Worm (Caenorhabditis elegans): ENCODE data around the gene acn-1.
A peak's percentile ranks its signal among the peaks of the same experiment; 100 is the strongest.

acn-1 gene

DNA sequence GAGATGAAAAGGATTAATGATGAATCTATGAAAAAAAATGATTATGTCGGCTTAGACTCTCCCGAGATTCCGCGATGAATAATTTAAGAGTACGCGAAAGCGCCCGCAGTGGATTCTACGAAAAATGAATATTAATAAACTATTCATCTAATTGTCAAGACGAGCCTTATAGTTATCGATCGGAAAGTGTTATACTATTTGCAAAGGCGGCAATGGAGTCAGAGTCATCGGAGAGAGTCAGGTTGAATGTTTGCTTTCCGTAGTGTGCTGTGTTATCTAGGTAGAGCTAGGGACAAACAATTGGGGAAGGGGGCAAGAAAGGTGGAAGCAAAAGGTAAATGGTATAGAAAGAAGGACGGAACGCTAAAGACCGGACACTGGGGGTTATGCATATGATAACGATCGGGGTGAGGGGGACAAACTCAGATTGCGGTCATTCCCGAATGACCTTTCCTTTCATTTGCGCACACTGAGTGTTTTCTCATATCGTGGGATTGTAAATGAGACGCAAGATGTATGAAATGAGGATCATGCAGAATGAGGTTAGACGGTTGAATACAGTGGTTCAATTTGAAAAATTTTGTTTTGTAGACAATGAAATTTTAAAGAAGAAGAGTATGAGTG is 26.0 kb upstream of the acn-1 start:
- TF ChIP-seq fos-1 (tag; optimal IDR thresholded peaks at IDR 0.05) (peak; percentile 48), ceh-16 (tag; optimal IDR thresholded peaks at IDR 0.05) (peak; percentile 77), aly-2 (tag; optimal IDR thresholded peaks at IDR 0.05) (no peak), lin-39 (tag; optimal IDR thresholded peaks at IDR 0.05) (no peak), sma-3 (GFP tag; optimal IDR thresholded peaks at IDR 0.05) (no peak), nhr-129 (tag; optimal IDR thresholded peaks at IDR 0.05) (peak; percentile 51), F13H6.1 (tag; optimal IDR thresholded peaks at IDR 0.05) (peak; percentile 35)

DNA sequence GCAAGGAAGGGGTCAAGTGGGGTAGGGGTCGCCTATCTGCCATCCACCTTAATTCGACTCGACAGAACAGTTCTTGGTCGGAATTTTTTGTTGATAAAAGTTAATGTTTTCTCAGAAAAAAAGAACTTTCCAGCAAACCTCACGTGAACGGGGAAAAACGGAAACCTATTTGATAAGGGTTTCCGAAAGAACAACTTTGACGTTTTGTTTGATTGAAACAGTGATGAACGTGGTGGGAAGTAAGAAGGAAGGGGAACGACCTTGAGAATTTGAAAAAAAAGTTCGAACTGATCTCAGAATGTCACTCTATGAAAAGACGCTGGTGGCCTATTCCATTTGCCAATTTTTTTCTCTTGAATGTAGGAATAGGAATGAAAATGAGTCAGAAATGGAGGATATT is 25.5 kb upstream of the acn-1 start:
- TF ChIP-seq sem-4 (tag; optimal IDR thresholded peaks at IDR 0.05): no peak
- no peak for TF ChIP-seq unc-39 (tag; optimal IDR thresholded peaks at IDR 0.05)
- no peak for TF ChIP-seq gmeb-1 (tag; optimal IDR thresholded peaks at IDR 0.05)
- TF ChIP-seq blmp-1 (tag; optimal IDR thresholded peaks at IDR 0.05; ENCODE audit: insufficient read depth): no peak
- no peak for TF ChIP-seq zag-1 (tag; optimal IDR thresholded peaks at IDR 0.05)
- no peak for TF ChIP-seq mbf-1 (tag; optimal IDR thresholded peaks at IDR 0.05)
- TF ChIP-seq skn-1 (tag; optimal IDR thresholded peaks at IDR 0.05): no peak
- no peak for TF ChIP-seq F13H6.1 (tag; optimal IDR thresholded peaks at IDR 0.05)
- no peak for TF ChIP-seq egl-27 (tag; optimal IDR thresholded peaks at IDR 0.05)
- no peak for TF ChIP-seq snpc-4 (tag; optimal IDR thresholded peaks at IDR 0.05)
- no peak for TF ChIP-seq nhr-21 (tag; optimal IDR thresholded peaks at IDR 0.05)
- peak; percentile 32 for TF ChIP-seq sma-3 (GFP tag; optimal IDR thresholded peaks at IDR 0.05)
- TF ChIP-seq ztf-4 (tag; optimal IDR thresholded peaks at IDR 0.05): no peak
- no peak for TF ChIP-seq ztf-1 (GFP tag; conservative IDR thresholded peaks at IDR 0.05)
- TF ChIP-seq sma-9 (GFP tag; optimal IDR thresholded peaks at IDR 0.05): peak; percentile 34
- TF ChIP-seq sma-9 (tag; optimal IDR thresholded peaks at IDR 0.05): no peak
- TF ChIP-seq lsy-2 (tag; optimal IDR thresholded peaks at IDR 0.05): no peak

DNA sequence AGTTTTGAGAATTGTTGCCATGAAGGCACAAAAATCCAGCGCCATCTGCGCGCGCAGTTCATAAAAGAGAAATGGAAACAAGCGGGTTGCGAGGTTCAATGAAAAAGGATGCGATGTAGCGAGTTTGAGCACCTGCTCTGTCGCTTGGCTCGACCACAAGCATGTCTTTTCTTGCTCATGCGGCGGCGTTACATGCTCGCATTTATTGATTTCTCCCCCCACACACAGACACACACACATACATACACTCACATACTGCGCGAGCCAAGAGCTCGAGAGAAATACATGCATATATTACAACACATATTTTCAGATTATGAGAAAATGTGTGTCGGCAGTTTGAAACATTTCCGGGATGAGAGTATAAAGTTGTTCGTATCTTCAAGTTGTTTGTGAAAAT is 24.9 kb upstream of the acn-1 start:
- no peak for TF ChIP-seq lin-39 (tag; optimal IDR thresholded peaks at IDR 0.05)
- TF ChIP-seq alr-1 (tag; optimal IDR thresholded peaks at IDR 0.05): peak; percentile 26
- TF ChIP-seq ztf-1 (GFP tag; conservative IDR thresholded peaks at IDR 0.05): no peak
- TF ChIP-seq lin-11 (tag; optimal IDR thresholded peaks at IDR 0.05): peak; percentile 32
- TF ChIP-seq gmeb-1 (tag; optimal IDR thresholded peaks at IDR 0.05): no peak
- peak; percentile 41 for TF ChIP-seq nhr-129 (tag; optimal IDR thresholded peaks at IDR 0.05)
- TF ChIP-seq Y55F3AM.14 (GFP tag; optimal IDR thresholded peaks at IDR 0.05): no peak
- TF ChIP-seq fos-1 (tag; optimal IDR thresholded peaks at IDR 0.05): peak; percentile 21
- peak; percentile 4 for TF ChIP-seq sma-9 (GFP tag; optimal IDR thresholded peaks at IDR 0.05)
- TF ChIP-seq sma-9 (tag; optimal IDR thresholded peaks at IDR 0.05): no peak
- TF ChIP-seq R02D3.7 (tag; optimal IDR thresholded peaks at IDR 0.05): no peak
- TF ChIP-seq snpc-4 (tag; optimal IDR thresholded peaks at IDR 0.05): no peak
- TF ChIP-seq unc-55 (GFP tag; optimal IDR thresholded peaks at IDR 0.05): peak; percentile 66
- TF ChIP-seq lsy-2 (tag; optimal IDR thresholded peaks at IDR 0.05): peak in 1 of 2 experiments; percentile 17
- TF ChIP-seq F13H6.1 (tag; optimal IDR thresholded peaks at IDR 0.05): no peak
- peak; percentile 29 for TF ChIP-seq C34F6.9 (tag; optimal IDR thresholded peaks at IDR 0.05)

DNA sequence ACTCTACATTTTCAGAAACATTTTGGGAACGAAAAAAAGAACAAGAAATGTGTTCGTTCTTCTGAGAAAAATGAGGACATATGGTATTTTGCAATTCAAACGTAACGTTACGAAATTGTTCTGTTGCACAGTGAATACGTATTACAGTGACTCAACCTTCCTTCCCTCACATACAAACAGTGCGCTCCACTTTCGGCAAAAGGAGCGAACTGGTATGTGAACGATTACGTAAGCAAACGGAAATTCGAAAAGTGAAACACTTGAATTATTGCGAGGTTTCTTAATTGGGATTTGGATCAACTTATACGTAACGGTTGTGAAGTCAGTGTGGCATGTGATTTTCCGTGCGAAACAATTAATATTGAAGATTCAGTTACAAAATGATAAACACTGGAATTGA is 23.9 kb upstream of the acn-1 start:
- TF ChIP-seq snpc-4 (tag; optimal IDR thresholded peaks at IDR 0.05): no peak
- TF ChIP-seq nhr-129 (tag; optimal IDR thresholded peaks at IDR 0.05): peak; percentile 29

DNA sequence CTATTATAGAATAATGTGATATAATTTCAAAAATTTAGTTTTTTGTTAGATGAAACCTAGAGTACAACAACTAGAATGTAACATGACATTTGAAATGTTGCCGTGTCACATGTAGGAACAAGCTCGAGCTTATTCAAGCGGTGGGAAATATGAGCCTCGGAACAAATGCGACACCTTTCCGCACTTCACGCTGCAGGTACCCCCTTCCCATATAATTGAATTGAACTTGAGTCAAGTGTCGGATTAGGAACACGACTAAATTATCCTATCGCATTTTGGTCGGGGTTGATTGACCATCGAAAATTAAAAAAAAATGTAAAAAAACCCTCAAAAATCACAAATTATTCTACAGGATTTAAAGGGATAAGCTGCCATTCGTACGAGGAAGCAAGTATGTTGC is 23.3 kb upstream of the acn-1 start:
- TF ChIP-seq crh-2 (tag; optimal IDR thresholded peaks at IDR 0.05) (no peak), nhr-129 (tag; optimal IDR thresholded peaks at IDR 0.05) (no peak), ztf-4 (tag; optimal IDR thresholded peaks at IDR 0.05) (no peak), sma-3 (GFP tag; optimal IDR thresholded peaks at IDR 0.05) (no peak), lin-11 (tag; optimal IDR thresholded peaks at IDR 0.05) (no peak)

DNA sequence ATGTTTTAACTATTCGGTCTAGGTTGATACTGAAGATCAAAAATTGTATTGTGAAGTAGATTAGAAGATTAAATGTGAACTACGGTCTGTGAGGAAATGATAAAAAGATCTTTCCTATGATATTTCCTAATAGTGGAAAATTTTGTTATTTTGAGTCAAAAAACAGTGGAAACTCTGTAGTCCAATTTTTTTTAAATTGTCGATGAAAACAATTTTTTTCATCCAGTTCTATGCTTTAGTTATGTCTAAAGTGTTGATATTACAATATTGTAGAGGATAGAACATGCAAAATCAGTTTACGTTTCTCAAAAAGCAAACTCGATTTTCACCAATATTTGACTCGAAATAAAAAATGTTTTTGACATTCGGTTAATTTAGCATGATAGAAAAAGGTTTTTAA is 22.8 kb upstream of the acn-1 start:
- TF ChIP-seq mab-5 (tag; optimal IDR thresholded peaks at IDR 0.05): no peak

DNA sequence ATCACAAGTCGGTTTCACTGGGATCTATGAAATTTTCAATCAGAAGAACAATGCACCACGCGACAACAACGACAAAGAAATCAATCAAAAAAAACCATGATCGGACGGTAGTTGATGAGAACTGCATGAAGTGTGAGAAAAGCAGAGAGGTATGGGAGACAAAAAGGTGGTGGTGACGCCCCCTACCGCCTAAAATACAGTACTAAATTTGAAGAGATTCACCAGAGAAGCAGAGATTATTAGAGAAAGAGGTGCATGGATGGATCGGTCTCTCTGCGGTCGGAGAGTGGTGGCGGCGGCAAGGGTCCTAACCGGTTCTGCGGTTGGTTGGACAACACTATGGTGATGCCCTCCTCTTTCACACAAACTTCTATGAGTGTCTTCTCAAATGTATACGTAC is 22.4 kb upstream of the acn-1 start:
- TF ChIP-seq gmeb-1 (tag; optimal IDR thresholded peaks at IDR 0.05) (peak; percentile 40), ztf-1 (GFP tag; conservative IDR thresholded peaks at IDR 0.05) (no peak), nhr-77 (tag; optimal IDR thresholded peaks at IDR 0.05) (no peak), mdl-1 (tag; optimal IDR thresholded peaks at IDR 0.05) (peak in 1 of 2 experiments; percentile 50), Y55F3AM.14 (GFP tag; optimal IDR thresholded peaks at IDR 0.05) (peak; percentile 59), crh-2 (tag; optimal IDR thresholded peaks at IDR 0.05) (peak; percentile 43), ceh-16 (tag; optimal IDR thresholded peaks at IDR 0.05) (no peak), alr-1 (tag; optimal IDR thresholded peaks at IDR 0.05) (no peak), skn-1 (tag; optimal IDR thresholded peaks at IDR 0.05) (no peak), mab-5 (tag; optimal IDR thresholded peaks at IDR 0.05) (no peak), sem-4 (tag; optimal IDR thresholded peaks at IDR 0.05) (peak; percentile 69), fos-1 (tag; optimal IDR thresholded peaks at IDR 0.05) (peak; percentile 55), ceh-82 (tag; optimal IDR thresholded peaks at IDR 0.05) (no peak), lin-13 (GFP tag; optimal IDR thresholded peaks at IDR 0.05) (peak; percentile 14), ama-1 (optimal IDR thresholded peaks at IDR 0.05) (no peak), ZK546.5 (tag; optimal IDR thresholded peaks at IDR 0.05) (no peak), ztf-4 (tag; optimal IDR thresholded peaks at IDR 0.05) (peak; percentile 17), unc-39 (tag; optimal IDR thresholded peaks at IDR 0.05) (no peak), snpc-4 (tag; optimal IDR thresholded peaks at IDR 0.05) (no peak), sma-9 (GFP tag; optimal IDR thresholded peaks at IDR 0.05) (peak; percentile 71), sma-9 (tag; optimal IDR thresholded peaks at IDR 0.05) (no peak), nhr-6 (tag; optimal IDR thresholded peaks at IDR 0.05) (no peak), nhr-10 (tag; optimal IDR thresholded peaks at IDR 0.05) (no peak)

All from whole organism, L2 larva.